Worm (Caenorhabditis elegans) whole organism, young adult: ENCODE data around the gene bpnt-1.

ENCODE experiments used
- B0019.2 ChIP-seq: fragments of 200-800 bp; sonication (Bioruptor generic); conservative IDR thresholded peaks from 2 replicates; pipeline ENCODE4 v1.3.6; 2022; ENCODE audit warnings: missing genetic modification reagents, missing genetic modification characterization, missing compliant biosample characterization
- B0035.1 ChIP-seq: sonication (generic microtip); optimal IDR thresholded peaks from 2 replicates; lab custom pipeline; 2016; ENCODE audit warnings: missing genetic modification characterization, mild to moderate bottlenecking, missing compliant biosample characterization, missing genotype, missing genetic modification reagents
- B0261.1 ChIP-seq: sonication (generic microtip); optimal IDR thresholded peaks from 2 replicates; lab custom pipeline; 2016; ENCODE audit warnings: mild to moderate bottlenecking, missing genetic modification characterization, moderate library complexity, missing compliant biosample characterization
- C06A6.2 ChIP-seq: fragments of 200-800 bp; sonication (Bioruptor generic); conservative IDR thresholded peaks from 2 replicates; pipeline ENCODE4 v1.3.6; 2022; ENCODE audit warnings: missing genetic modification characterization, missing compliant biosample characterization
- C17E4.6 ChIP-seq: fragments of 200-800 bp; sonication (Bioruptor generic); IDR thresholded peaks from 2 replicates; pipeline ENCODE4 v1.3.6; 2022; ENCODE audit warnings: missing genetic modification reagents, missing genetic modification characterization, missing compliant biosample characterization
- D2030.7 ChIP-seq: fragments of 200-800 bp; sonication (Bioruptor generic); IDR thresholded peaks from 2 replicates; pipeline ENCODE4 v1.3.6; 2022; ENCODE audit warnings: missing genetic modification reagents, missing genetic modification characterization, missing compliant biosample characterization
- F22D6.2 ChIP-seq: sonication (generic microtip); optimal IDR thresholded peaks from 2 replicates; lab custom pipeline; 2016; ENCODE audit warnings: mild to moderate bottlenecking, missing genetic modification characterization, missing compliant biosample characterization
- F23B12.7 ChIP-seq: sonication (generic microtip); optimal IDR thresholded peaks from 2 replicates; lab custom pipeline; 2017; ENCODE audit warnings: missing genetic modification characterization, mild to moderate bottlenecking, missing compliant biosample characterization, antibody characterized with exemption, moderate library complexity; ENCODE audit not compliant: insufficient read depth
- F55B11.4 ChIP-seq: sonication (generic microtip); optimal IDR thresholded peaks from 2 replicates; lab custom pipeline; 2016; ENCODE audit warnings: missing compliant biosample characterization, missing genetic modification characterization, borderline replicate concordance; ENCODE audit not compliant: insufficient read depth
- K11D2.4 ChIP-seq: fragments of 200-800 bp; sonication (Bioruptor generic); IDR thresholded peaks from 2 replicates; pipeline ENCODE4 v1.3.6; 2022; ENCODE audit warnings: missing genetic modification reagents, missing genetic modification characterization, missing compliant biosample characterization
- Y79H2A.3 ChIP-seq: fragments of 200-800 bp; sonication (Bioruptor generic); conservative IDR thresholded peaks from 2 replicates; pipeline ENCODE4 v1.3.6; 2022; ENCODE audit warnings: missing genetic modification reagents, missing genetic modification characterization, missing compliant biosample characterization
- aptf-3 ChIP-seq: fragments of 200-800 bp; sonication (Bioruptor generic); IDR thresholded peaks from 2 replicates; pipeline ENCODE4 v1.3.6; 2022; ENCODE audit warnings: missing genetic modification characterization, missing compliant biosample characterization
- attf-3 ChIP-seq: fragments of 200-800 bp; sonication (Bioruptor generic); conservative IDR thresholded peaks from 2 replicates; pipeline ENCODE4 v1.3.6; 2022; ENCODE audit warnings: missing genetic modification reagents, missing genetic modification characterization, missing compliant biosample characterization
- attf-5 ChIP-seq: fragments of 200-800 bp; sonication (Bioruptor generic); optimal IDR thresholded peaks from 2 replicates; lab custom pipeline; 2018; ENCODE audit warnings: mild to moderate bottlenecking, missing genetic modification characterization, missing compliant biosample characterization
- attf-6 ChIP-seq: fragments of 200-800 bp; sonication (Bioruptor generic); IDR thresholded peaks from 2 replicates; pipeline ENCODE4 v1.3.6; 2022; ENCODE audit warnings: missing genetic modification reagents, missing genetic modification characterization, missing compliant biosample characterization
- bed-1 ChIP-seq: fragments of 200-800 bp; sonication (Bioruptor generic); IDR thresholded peaks from 2 replicates; pipeline ENCODE4 v1.3.6; 2022; ENCODE audit warnings: missing genetic modification reagents, missing genetic modification characterization, missing compliant biosample characterization
- ccch-3 ChIP-seq: fragments of 200-800 bp; sonication (Bioruptor generic); optimal IDR thresholded peaks from 2 replicates; lab custom pipeline; 2018; ENCODE audit warnings: mild to moderate bottlenecking, missing genetic modification characterization, missing compliant biosample characterization
- cebp-1 ChIP-seq, 2 experiments: fragments of 200-800 bp in 1 of 2; sonication (Bioruptor generic) in 1 of 2; sonication (generic microtip) in 1 of 2; IDR thresholded peaks in 1 of 2; optimal IDR thresholded peaks in 1 of 2; 2 replicates each; pipeline versions ENCODE4 v1.3.6 to Lab custom; 2017 to 2022; ENCODE audit warnings: missing compliant biosample characterization in 2 of 2, missing genetic modification characterization in 2 of 2, mild to moderate bottlenecking in 1 of 2, missing genetic modification reagents in 1 of 2, moderate library complexity in 1 of 2
- ceh-91 ChIP-seq: fragments of 200-800 bp; sonication (Bioruptor generic); IDR thresholded peaks from 2 replicates; pipeline ENCODE4 v1.3.6; 2022; ENCODE audit warnings: missing genetic modification reagents, missing genetic modification characterization, missing compliant biosample characterization
- dpl-1 ChIP-seq: fragments of 150-350 bp; optimal IDR thresholded peaks from 2 replicates; lab custom pipeline; 2014; ENCODE audit warnings: missing biosample characterization, missing genetic modification reagents, missing genetic modification characterization
- egl-44 ChIP-seq: fragments of 200-800 bp; sonication (Bioruptor generic); IDR thresholded peaks from 2 replicates; pipeline ENCODE4 v1.3.6; 2022; ENCODE audit warnings: missing genetic modification reagents, missing genetic modification characterization, missing compliant biosample characterization
- ekl-4 ChIP-seq: fragments of 200-800 bp; sonication (Bioruptor generic); IDR thresholded peaks from 2 replicates; pipeline ENCODE4 v1.3.6; 2022; ENCODE audit warnings: missing genetic modification reagents, missing genetic modification characterization, missing compliant biosample characterization
- ets-4 ChIP-seq: fragments of 200-800 bp; sonication (Bioruptor generic); optimal IDR thresholded peaks from 2 replicates; lab custom pipeline; 2018; ENCODE audit warnings: mild to moderate bottlenecking, missing genetic modification characterization, missing compliant biosample characterization
- hlh-12 ChIP-seq: sonication (generic microtip); optimal IDR thresholded peaks from 2 replicates; lab custom pipeline; 2016; ENCODE audit warnings: missing genetic modification characterization, missing compliant biosample characterization
- hlh-26 ChIP-seq: fragments of 200-800 bp; sonication (Bioruptor generic); conservative IDR thresholded peaks from 2 replicates; pipeline ENCODE4 v1.3.6; 2022; ENCODE audit warnings: missing genetic modification reagents, missing genetic modification characterization, missing compliant biosample characterization
- hmg-20 ChIP-seq: fragments of 200-800 bp; sonication (Bioruptor generic); IDR thresholded peaks from 2 replicates; pipeline ENCODE4 v1.3.6; 2022; ENCODE audit warnings: missing genetic modification reagents, missing genetic modification characterization, missing compliant biosample characterization
- hsf-1 ChIP-seq: fragments of 200-800 bp; sonication (Bioruptor generic); IDR thresholded peaks from 2 replicates; pipeline ENCODE4 v1.3.6; 2022; ENCODE audit warnings: missing genetic modification reagents, missing genetic modification characterization, missing compliant biosample characterization
- let-526 ChIP-seq: fragments of 200-800 bp; sonication (Bioruptor generic); IDR thresholded peaks from 2 replicates; pipeline ENCODE4 v1.3.6; 2022; ENCODE audit warnings: missing genetic modification reagents, missing genetic modification characterization, missing compliant biosample characterization
- lin-26 ChIP-seq: fragments of 200-800 bp; sonication (Bioruptor generic); IDR thresholded peaks from 2 replicates; pipeline ENCODE4 v1.3.6; 2022; ENCODE audit warnings: missing genetic modification reagents, missing genetic modification characterization, missing compliant biosample characterization
- lin-40 ChIP-seq: sonication (generic microtip); optimal IDR thresholded peaks from 2 replicates; lab custom pipeline; 2016; ENCODE audit warnings: missing genetic modification characterization, mild to moderate bottlenecking, missing compliant biosample characterization, missing genotype, missing genetic modification reagents
- lsl-1 ChIP-seq: fragments of 200-800 bp; sonication (Bioruptor generic); optimal IDR thresholded peaks from 2 replicates; lab custom pipeline; 2018; ENCODE audit warnings: mild to moderate bottlenecking, missing genetic modification characterization, moderate library complexity, missing compliant biosample characterization
- lsy-27 ChIP-seq: sonication (generic microtip); optimal IDR thresholded peaks from 2 replicates; lab custom pipeline; 2017; ENCODE audit warnings: missing genetic modification characterization, mild to moderate bottlenecking, missing compliant biosample characterization, antibody characterized with exemption, missing genotype, borderline replicate concordance; ENCODE audit not compliant: insufficient read depth
- madf-6 ChIP-seq: fragments of 200-800 bp; sonication (Bioruptor generic); IDR thresholded peaks from 2 replicates; pipeline ENCODE4 v1.3.6; 2022; ENCODE audit warnings: missing genetic modification reagents, missing genetic modification characterization, missing compliant biosample characterization
- nfya-1 ChIP-seq: sonication (generic microtip); optimal IDR thresholded peaks from 2 replicates; lab custom pipeline; 2017; ENCODE audit warnings: antibody characterized with exemption, missing compliant biosample characterization, missing genetic modification characterization, borderline replicate concordance; ENCODE audit not compliant: insufficient read depth
- nhr-120 ChIP-seq: fragments of 200-800 bp; sonication (Bioruptor generic); IDR thresholded peaks from 2 replicates; pipeline ENCODE4 v1.3.6; 2022; ENCODE audit warnings: missing genetic modification characterization, missing compliant biosample characterization
- repo-1 ChIP-seq: sonication (generic microtip); optimal IDR thresholded peaks from 2 replicates; lab custom pipeline; 2017; ENCODE audit warnings: mild to moderate bottlenecking, missing genetic modification characterization, missing compliant biosample characterization
- snpc-1.3 ChIP-seq: sonication (generic microtip); optimal IDR thresholded peaks from 2 replicates; lab custom pipeline; 2017; ENCODE audit warnings: missing genetic modification characterization, mild to moderate bottlenecking, missing compliant biosample characterization, antibody characterized with exemption, moderate library complexity, missing genotype, missing genetic modification reagents; ENCODE audit not compliant: insufficient read depth
- sptf-2 ChIP-seq: fragments of 200-800 bp; sonication (Bioruptor generic); optimal IDR thresholded peaks from 2 replicates; lab custom pipeline; 2018; ENCODE audit warnings: mild to moderate bottlenecking, missing genetic modification characterization, missing compliant biosample characterization
- tlf-1 ChIP-seq: fragments of 200-800 bp; sonication (Bioruptor generic); optimal IDR thresholded peaks from 2 replicates; lab custom pipeline; 2018; ENCODE audit warnings: mild to moderate bottlenecking, missing genetic modification characterization, missing compliant biosample characterization
- zfh-2 ChIP-seq: fragments of 200-800 bp; sonication (Bioruptor generic); conservative IDR thresholded peaks from 2 replicates; pipeline ENCODE4 v1.3.6; 2022; ENCODE audit warnings: missing genetic modification reagents, missing genetic modification characterization, missing compliant biosample characterization
- ztf-28 ChIP-seq: fragments of 200-800 bp; sonication (Bioruptor generic); IDR thresholded peaks from 2 replicates; pipeline ENCODE4 v1.3.6; 2022; ENCODE audit warnings: missing genetic modification reagents, missing genetic modification characterization, missing compliant biosample characterization

Gene bpnt-1

DNA sequence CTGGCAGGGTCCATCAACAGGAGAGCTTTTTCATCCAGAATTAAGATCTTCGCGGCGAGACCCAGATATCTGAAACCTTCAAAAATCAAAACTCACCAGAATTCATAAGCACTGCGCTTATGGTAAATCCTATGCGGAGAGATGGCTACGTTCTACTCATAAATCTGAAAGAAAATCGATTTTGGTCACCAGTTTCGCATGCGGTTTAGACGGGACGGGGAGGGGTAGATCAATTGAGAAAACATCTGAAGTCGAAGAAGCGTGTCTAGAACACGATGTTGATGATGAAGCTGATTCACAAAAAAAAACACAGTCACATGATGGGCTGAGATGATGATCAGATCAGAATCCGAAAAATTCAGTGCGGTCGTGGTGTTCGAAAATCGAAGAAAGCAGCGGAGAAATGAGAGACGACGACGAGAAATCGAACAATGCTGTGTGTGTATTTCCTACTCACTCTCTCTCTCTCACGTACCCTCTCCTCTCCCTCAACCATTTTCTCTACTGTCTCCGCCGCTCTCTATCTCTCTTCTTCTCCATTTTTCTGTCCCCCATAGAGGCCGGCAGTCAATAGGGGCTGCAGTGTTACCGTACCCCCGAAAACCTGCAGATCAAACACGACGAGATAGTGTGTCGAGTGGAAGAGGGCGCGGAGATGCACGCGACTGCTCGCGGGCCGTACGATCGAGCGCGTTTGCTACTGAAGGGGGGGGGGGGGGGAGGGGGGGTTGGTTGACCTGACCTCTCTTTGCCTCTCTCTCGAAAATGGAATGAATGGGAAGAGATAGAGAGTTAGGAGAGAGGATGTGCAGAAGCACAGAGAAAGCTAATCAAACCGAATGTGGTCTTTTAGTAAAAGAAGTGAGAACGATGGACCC lies 43.5 kb upstream of the bpnt-1 start, which contains the start of gene ntl-2 (continued):
- TF ChIP-seq D2030.7 (GFP tag; lab: Robert Waterston, UW) (0 out of 2 replicates have a peak, but pooled peaks have one; percentile 10), ets-4 (GFP tag; lab: Kevin White, UChicago) (peak; percentile 86), C17E4.6 (peak; percentile 66; the same call in 1 of the 2 replicates), let-526 (GFP tag; lab: Robert Waterston, UW) (peak; percentile 89), B0261.1 (tag; lab: Kevin White, UChicago) (peak; percentile 33), Y79H2A.3 (no peak), attf-5 (GFP tag; lab: Kevin White, UChicago) (peak; percentile 99), lsl-1 (peak; percentile 59), madf-6 (peak; percentile 60; the same call in 1 of the 2 replicates), nhr-120 (GFP tag; lab: Robert Waterston, UW) (no peak), snpc-1.3 (no peak), hsf-1 (GFP tag; lab: Robert Waterston, UW) (peak; percentile 63; the same call in 1 of the 2 replicates), tlf-1 (GFP tag; lab: Kevin White, UChicago) (peak; percentile 87), egl-44 (GFP tag; lab: Robert Waterston, UW) (no peak; the same call in 1 of the 2 replicates), B0019.2 (GFP tag; lab: Robert Waterston, UW) (no peak), K11D2.4 (peak; percentile 92), B0035.1 (tag; lab: Kevin White, UChicago) (no peak), lsy-27 (tag; lab: Kevin White, UChicago) (no peak), lin-40 (tag; lab: Kevin White, UChicago) (peak; percentile 88), ceh-91 (GFP tag; lab: Robert Waterston, UW) (0 out of 2 replicates have a peak, but pooled peaks have one; percentile 13), F22D6.2 (tag; lab: Kevin White, UChicago) (peak; percentile 43), attf-6 (GFP tag; lab: Robert Waterston, UW) (no peak), C06A6.2 (peak; percentile 81), F23B12.7 (tag; lab: Kevin White, UChicago) (peak; percentile 65), lin-26 (peak; percentile 48; the same call in 1 of the 2 replicates), ccch-3 (no peak), bed-1 (GFP tag; lab: Robert Waterston, UW) (no peak), ekl-4 (GFP tag; lab: Robert Waterston, UW) (peak; percentile 94), hlh-26 (GFP tag; lab: Robert Waterston, UW) (no peak), aptf-3 (no peak), cebp-1 (GFP tag; IDR thresholded peaks at IDR 0.05; lab: Robert Waterston, UW) (peak; percentile 11; the same call in 1 of the 2 replicates), cebp-1 (tag; optimal IDR thresholded peaks at IDR 0.05; lab: Kevin White, UChicago) (peak; percentile 94), nfya-1 (no peak), hmg-20 (GFP tag; lab: Robert Waterston, UW) (no peak; the same call in 1 of the 2 replicates)

DNA sequence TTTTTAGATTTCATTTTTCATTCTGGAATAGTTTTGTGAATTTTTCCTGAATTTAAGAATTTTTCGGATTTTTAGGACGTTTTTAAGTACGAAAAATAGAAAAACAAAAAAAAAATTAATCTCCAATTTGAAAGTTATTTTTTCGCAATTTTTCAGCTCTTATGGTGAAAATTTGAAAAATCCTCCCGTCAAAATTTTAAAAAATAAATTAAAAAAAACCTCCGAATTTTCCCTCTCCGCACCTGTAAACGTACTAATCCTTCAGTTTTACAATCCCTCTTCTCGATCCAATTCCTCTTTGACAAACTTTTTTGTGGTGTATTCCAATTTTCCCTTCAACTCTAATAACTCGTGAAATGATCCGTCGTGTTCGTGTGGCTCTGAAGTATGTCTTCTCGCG lies 41.9 kb upstream of the bpnt-1 start, which contains the start of gene B0286.1:
Gene B0286.1, plus strand, starts transcription at position 301 of the 400 bp plus-strand sequence.
- TF ChIP-seq F55B11.4 (tag; lab: Kevin White, UChicago) (no peak), ccch-3 (no peak), zfh-2 (GFP tag; lab: Robert Waterston, UW) (no peak), dpl-1 (no peak), sptf-2 (no peak), hlh-12 (tag; lab: Kevin White, UChicago) (no peak), repo-1 (tag; lab: Kevin White, UChicago) (no peak), D2030.7 (GFP tag; lab: Robert Waterston, UW) (no peak), attf-3 (no peak), ztf-28 (GFP tag; lab: Robert Waterston, UW) (no peak)
